Worm (Caenorhabditis elegans): ENCODE results near the gene wrt-9.

ce11 chrX:1546878-1547555 is 29.4 kb upstream of the wrt-9 start, which contains the start of gene K06A9.1:
- TF ChIP-seq W03F9.2 (tag; optimal IDR thresholded peaks at IDR 0.05) (no peak), him-1 (tag; optimal IDR thresholded peaks at IDR 0.05) (no peak), dao-5 (tag; optimal IDR thresholded peaks at IDR 0.05) (no peak)

All from whole organism, L4/young adult.